Worm (Caenorhabditis elegans) whole organism, young adult: Measurements from ENCODE around the gene ZC404.15.

ENCODE experiments used
- Y79H2A.3 ChIP-seq: fragments of 200-800 bp; sonication (Bioruptor generic); conservative IDR thresholded peaks from 2 replicates; pipeline ENCODE4 v1.3.6; 2022; ENCODE audit warnings: missing genetic modification reagents, missing genetic modification characterization, missing compliant biosample characterization
- ama-1 ChIP-seq, 3 experiments: fragments of 150-350 bp in 1 of 3; sonication (generic microtip) in 2 of 3; optimal IDR thresholded peaks; 2 replicates each; lab custom pipeline; 2014 to 2018; ENCODE audit warnings: missing biosample characterization in 2 of 3, missing genetic modification characterization in 2 of 3, missing genetic modification reagents in 2 of 3
- ccch-3 ChIP-seq: fragments of 200-800 bp; sonication (Bioruptor generic); optimal IDR thresholded peaks from 2 replicates; lab custom pipeline; 2018; ENCODE audit warnings: mild to moderate bottlenecking, missing genetic modification characterization, missing compliant biosample characterization
- dpl-1 ChIP-seq: fragments of 150-350 bp; optimal IDR thresholded peaks from 2 replicates; lab custom pipeline; 2014; ENCODE audit warnings: missing biosample characterization, missing genetic modification reagents, missing genetic modification characterization
- let-526 ChIP-seq: fragments of 200-800 bp; sonication (Bioruptor generic); IDR thresholded peaks from 2 replicates; pipeline ENCODE4 v1.3.6; 2022; ENCODE audit warnings: missing genetic modification reagents, missing genetic modification characterization, missing compliant biosample characterization
- mxl-1 ChIP-seq: sonication (generic microtip); optimal IDR thresholded peaks from 2 replicates; lab custom pipeline; 2016; ENCODE audit warnings: missing genetic modification characterization, missing compliant biosample characterization
- pha-4 ChIP-seq: fragments of 150-350 bp; sonication (generic microtip); optimal IDR thresholded peaks from 2 replicates; lab custom pipeline; 2014; ENCODE audit warnings: missing biosample characterization, missing genetic modification reagents, missing genetic modification characterization
- unc-62 ChIP-seq: fragments of 150-350 bp; optimal IDR thresholded peaks from 2 replicates; lab custom pipeline; 2014; ENCODE audit warnings: missing biosample characterization, missing genetic modification reagents, missing genetic modification characterization

- no peak for TF ChIP-seq dpl-1 (GFP tag; lab: Kevin White, UChicago)
- TF ChIP-seq Y79H2A.3 (GFP tag; lab: Robert Waterston, UW): no peak
- TF ChIP-seq ccch-3 (GFP tag; lab: Kevin White, UChicago): no peak
- no peak for TF ChIP-seq pha-4 (tag; lab: Kevin White, UChicago)
- no peak for TF ChIP-seq mxl-1
- no peak for TF ChIP-seq ama-1 (optimal IDR thresholded peaks at IDR 0.05; lab: Kevin White, UChicago)
- no peak for TF ChIP-seq ama-1 (GFP tag; optimal IDR thresholded peaks at IDR 0.05; lab: Kevin White, UChicago)
- TF ChIP-seq let-526 (GFP tag; lab: Robert Waterston, UW): no peak
- no peak for TF ChIP-seq unc-62 (GFP tag; lab: Kevin White, UChicago)
Observed at ce11 chrV:6810091-6810490, 29.8 kb downstream of the ZC404.15 start.
